Worm (Caenorhabditis elegans): ENCODE data around the gene ZK637.4.

DNA sequence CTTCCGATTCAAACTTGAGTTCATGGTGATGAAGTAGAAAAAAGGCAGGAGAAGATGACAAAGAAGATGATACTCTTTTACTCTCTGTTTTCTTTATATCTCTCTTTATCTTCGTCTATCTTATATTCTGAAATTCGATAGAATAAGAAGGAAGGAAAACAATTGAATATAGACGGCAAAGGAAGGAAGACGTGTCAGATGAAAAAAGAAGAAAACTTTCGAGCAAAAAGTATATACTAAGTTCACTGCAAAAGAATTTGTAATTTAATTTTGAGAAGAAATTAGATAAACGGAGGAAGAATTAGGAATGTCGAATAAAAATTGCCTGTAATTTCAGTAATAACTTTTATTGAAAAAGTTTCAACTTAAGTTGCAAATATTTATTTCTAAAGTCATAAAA, 16.6 kb upstream of the ZK637.4 start, which contains the start of gene K01F9.2:
- no peak for TF ChIP-seq B0336.3 (GFP tag; IDR thresholded peaks at IDR 0.05)
- TF ChIP-seq snpc-4 (GFP tag; optimal IDR thresholded peaks at IDR 0.05): no peak
- TF ChIP-seq snpc-4 (tag; optimal IDR thresholded peaks at IDR 0.05): no peak
- TF ChIP-seq lin-40 (tag; optimal IDR thresholded peaks at IDR 0.05): no peak
- no peak for TF ChIP-seq egl-18 (GFP tag; IDR thresholded peaks at IDR 0.05)
- TF ChIP-seq aptf-2 (GFP tag; conservative IDR thresholded peaks at IDR 0.05): no peak
